Worm (Caenorhabditis elegans) whole organism, late embryonic: ENCODE results near the gene nspc-18.

ENCODE experiments used
- C08G9.2 ChIP-seq: sonication (generic microtip); optimal IDR thresholded peaks from 2 replicates; lab custom pipeline; 2016; ENCODE audit warnings: mild to moderate bottlenecking, missing genetic modification characterization, moderate library complexity, missing compliant biosample characterization
- T23F11.4 ChIP-seq: fragments of 200-800 bp; sonication (Bioruptor generic); optimal IDR thresholded peaks from 2 replicates; lab custom pipeline; 2018; ENCODE audit warnings: mild to moderate bottlenecking, missing genetic modification characterization, missing compliant biosample characterization
- Y22D7AL.16 ChIP-seq: sonication (generic microtip); optimal IDR thresholded peaks from 2 replicates; lab custom pipeline; 2016; ENCODE audit warnings: missing genetic modification characterization, missing compliant biosample characterization
- ama-1 ChIP-seq: fragments of 150-350 bp; optimal IDR thresholded peaks from 2 replicates; lab custom pipeline; 2014
- ceh-14 ChIP-seq: sonication (generic microtip); optimal IDR thresholded peaks from 2 replicates; lab custom pipeline; 2016; ENCODE audit warnings: missing genotype, missing genetic modification characterization, missing compliant biosample characterization
- ceh-2 ChIP-seq: sonication (generic microtip); optimal IDR thresholded peaks from 2 replicates; lab custom pipeline; 2016; ENCODE audit warnings: missing genotype, missing genetic modification characterization, missing compliant biosample characterization
- ceh-24 ChIP-seq: sonication (generic microtip); optimal IDR thresholded peaks from 2 replicates; lab custom pipeline; 2016; ENCODE audit warnings: mild to moderate bottlenecking, missing genetic modification characterization, missing compliant biosample characterization
- ceh-30 ChIP-seq: fragments of 150-350 bp; optimal IDR thresholded peaks from 2 replicates; lab custom pipeline; 2014; ENCODE audit warnings: missing biosample characterization, missing genetic modification characterization
- ceh-34 ChIP-seq: sonication (generic microtip); optimal IDR thresholded peaks from 2 replicates; lab custom pipeline; 2016; ENCODE audit warnings: mild to moderate bottlenecking, missing genetic modification characterization, missing compliant biosample characterization
- ceh-6 ChIP-seq: fragments of 200-800 bp; sonication (Bioruptor generic); optimal IDR thresholded peaks from 2 replicates; lab custom pipeline; 2018; ENCODE audit warnings: mild to moderate bottlenecking, missing genetic modification characterization, missing compliant biosample characterization
- ceh-9 ChIP-seq: sonication (generic microtip); optimal IDR thresholded peaks from 2 replicates; lab custom pipeline; 2016; ENCODE audit warnings: mild to moderate bottlenecking, missing genetic modification characterization, inconsistent platforms, missing compliant biosample characterization
- dmd-4 ChIP-seq: sonication (generic microtip); optimal IDR thresholded peaks from 2 replicates; lab custom pipeline; 2016; ENCODE audit warnings: borderline replicate concordance, missing genetic modification characterization, missing compliant biosample characterization
- dve-1 ChIP-seq: sonication (generic microtip); optimal IDR thresholded peaks from 2 replicates; lab custom pipeline; 2017; ENCODE audit warnings: antibody characterized with exemption, mild to moderate bottlenecking, missing genetic modification characterization, missing compliant biosample characterization
- elt-4 ChIP-seq: sonication (generic microtip); optimal IDR thresholded peaks from 2 replicates; lab custom pipeline; 2016; ENCODE audit warnings: missing genetic modification characterization, missing compliant biosample characterization
- ets-4 ChIP-seq: sonication (generic microtip); optimal IDR thresholded peaks from 2 replicates; lab custom pipeline; 2016; ENCODE audit warnings: missing genetic modification characterization, missing compliant biosample characterization
- fax-1 ChIP-seq: sonication (generic microtip); optimal IDR thresholded peaks from 2 replicates; lab custom pipeline; 2016; ENCODE audit warnings: missing genotype, missing genetic modification characterization, missing compliant biosample characterization
- fkh-6 ChIP-seq: sonication (generic microtip); optimal IDR thresholded peaks from 2 replicates; lab custom pipeline; 2016; ENCODE audit warnings: missing genetic modification characterization, missing compliant biosample characterization
- gmeb-2 ChIP-seq: sonication (generic microtip); optimal IDR thresholded peaks from 2 replicates; lab custom pipeline; 2016; ENCODE audit warnings: missing genetic modification characterization, inconsistent platforms, missing compliant biosample characterization
- hlh-13 ChIP-seq: fragments of 200-800 bp; sonication (Bioruptor generic); optimal IDR thresholded peaks from 2 replicates; lab custom pipeline; 2018; ENCODE audit warnings: mild to moderate bottlenecking, missing genetic modification characterization, missing compliant biosample characterization
- hlh-15 ChIP-seq: sonication (generic microtip); optimal IDR thresholded peaks from 2 replicates; lab custom pipeline; 2016; ENCODE audit warnings: missing genetic modification characterization, missing compliant biosample characterization
- hlh-6 ChIP-seq: sonication (generic microtip); optimal IDR thresholded peaks from 2 replicates; lab custom pipeline; 2016; ENCODE audit warnings: missing genotype, missing genetic modification characterization, missing compliant biosample characterization
- madf-2 ChIP-seq: sonication (generic microtip); optimal IDR thresholded peaks from 2 replicates; lab custom pipeline; 2017; ENCODE audit warnings: missing genetic modification characterization, missing compliant biosample characterization
- mec-3 ChIP-seq: sonication (generic microtip); optimal IDR thresholded peaks from 2 replicates; lab custom pipeline; 2016; ENCODE audit warnings: borderline replicate concordance, missing genetic modification characterization, missing compliant biosample characterization
- nfya-1 ChIP-seq: sonication (generic microtip); optimal IDR thresholded peaks from 2 replicates; lab custom pipeline; 2017; ENCODE audit warnings: missing genetic modification characterization, mild to moderate bottlenecking, missing compliant biosample characterization, antibody characterized with exemption, moderate library complexity
- nhr-11 ChIP-seq: fragments of 150-350 bp; optimal IDR thresholded peaks from 2 replicates; lab custom pipeline; 2014; ENCODE audit warnings: missing biosample characterization, missing genetic modification characterization
- nhr-232 ChIP-seq: sonication (generic microtip); optimal IDR thresholded peaks from 2 replicates; lab custom pipeline; 2016; ENCODE audit warnings: missing genetic modification characterization, missing compliant biosample characterization
- npax-4 ChIP-seq: sonication (generic microtip); optimal IDR thresholded peaks from 2 replicates; lab custom pipeline; 2016; ENCODE audit warnings: missing genetic modification characterization, missing compliant biosample characterization
- odd-2 ChIP-seq: sonication (generic microtip); optimal IDR thresholded peaks from 2 replicates; lab custom pipeline; 2017; ENCODE audit warnings: antibody characterized with exemption, mild to moderate bottlenecking, missing genetic modification characterization, missing compliant biosample characterization
- pag-3 ChIP-seq: sonication (generic microtip); optimal IDR thresholded peaks from 2 replicates; lab custom pipeline; 2016; ENCODE audit warnings: missing compliant biosample characterization, missing genetic modification characterization, borderline replicate concordance
- pax-1 ChIP-seq: fragments of 150-350 bp; optimal IDR thresholded peaks from 2 replicates; lab custom pipeline; 2014; ENCODE audit warnings: missing biosample characterization, missing genetic modification characterization
- pha-2 ChIP-seq: sonication (generic microtip); optimal IDR thresholded peaks from 2 replicates; lab custom pipeline; 2017; ENCODE audit warnings: mild to moderate bottlenecking, missing genetic modification characterization, missing compliant biosample characterization
- pqm-1 ChIP-seq: sonication (generic microtip); optimal IDR thresholded peaks from 2 replicates; lab custom pipeline; 2016; ENCODE audit warnings: missing genetic modification characterization, missing compliant biosample characterization
- rnt-1 ChIP-seq: sonication (generic microtip); optimal IDR thresholded peaks from 2 replicates; lab custom pipeline; 2016; ENCODE audit warnings: missing genetic modification characterization, missing compliant biosample characterization
- sox-2 ChIP-seq: fragments of 200-800 bp; sonication (Bioruptor generic); IDR thresholded peaks from 2 replicates; pipeline ENCODE4 v1.3.6; 2022; ENCODE audit warnings: missing genetic modification reagents, missing genetic modification characterization, missing compliant biosample characterization
- sox-4 ChIP-seq: sonication (generic microtip); optimal IDR thresholded peaks from 2 replicates; lab custom pipeline; 2017; ENCODE audit warnings: mild to moderate bottlenecking, missing genetic modification characterization, inconsistent platforms, missing compliant biosample characterization
- syd-9 ChIP-seq: sonication (generic microtip); optimal IDR thresholded peaks from 2 replicates; lab custom pipeline; 2016; ENCODE audit warnings: mild to moderate bottlenecking, missing genetic modification characterization, moderate library complexity, missing compliant biosample characterization
- tbx-2 ChIP-seq: sonication (generic microtip); optimal IDR thresholded peaks from 2 replicates; lab custom pipeline; 2016; ENCODE audit warnings: missing genetic modification characterization, missing compliant biosample characterization
- tbx-7 ChIP-seq: sonication (generic microtip); optimal IDR thresholded peaks from 2 replicates; lab custom pipeline; 2016; ENCODE audit warnings: missing genotype, missing genetic modification characterization, missing compliant biosample characterization
- unc-42 ChIP-seq: sonication (generic microtip); optimal IDR thresholded peaks from 2 replicates; lab custom pipeline; 2016; ENCODE audit warnings: missing genotype, missing genetic modification characterization, missing compliant biosample characterization
- unc-86 ChIP-seq: sonication (generic microtip); optimal IDR thresholded peaks from 2 replicates; lab custom pipeline; 2016; ENCODE audit warnings: missing genetic modification characterization, missing compliant biosample characterization
- zip-5 ChIP-seq: sonication (generic microtip); optimal IDR thresholded peaks from 2 replicates; lab custom pipeline; 2016; ENCODE audit warnings: missing genetic modification characterization, missing compliant biosample characterization
- ztf-16 ChIP-seq: sonication (generic microtip); optimal IDR thresholded peaks from 2 replicates; lab custom pipeline; 2017; ENCODE audit warnings: missing genetic modification characterization, missing compliant biosample characterization

The nspc-18 gene

ce11 chrX:14557352-14557935 lies 30.0 kb upstream of the nspc-18 start (continued):
- TF ChIP-seq zip-5: no peak
- TF ChIP-seq mec-3 (tag; lab: Kevin White, UChicago): no peak
- TF ChIP-seq rnt-1: no peak
- TF ChIP-seq pax-1 (tag; lab: Kevin White, UChicago): no peak
- peak; percentile 53 for TF ChIP-seq tbx-2
- peak; percentile 4 for TF ChIP-seq ceh-14
- TF ChIP-seq ceh-24: no peak
- TF ChIP-seq C08G9.2: no peak
- TF ChIP-seq unc-42: peak; percentile 42
- no peak for TF ChIP-seq ceh-9 (tag; lab: Kevin White, UChicago)
- peak; percentile 45 for TF ChIP-seq nfya-1
- TF ChIP-seq fkh-6 (tag; lab: Kevin White, UChicago): no peak
- TF ChIP-seq gmeb-2 (tag; lab: Kevin White, UChicago): no peak
- TF ChIP-seq pag-3: no peak
- TF ChIP-seq tbx-7 (tag; lab: Kevin White, UChicago): no peak
- TF ChIP-seq ceh-34 (tag; lab: Kevin White, UChicago): peak; percentile 8
- TF ChIP-seq ceh-6: no peak
- no peak for TF ChIP-seq dmd-4 (tag; lab: Kevin White, UChicago)
- TF ChIP-seq ama-1 (lab: Kevin White, UChicago): no peak
- TF ChIP-seq npax-4 (tag; lab: Kevin White, UChicago): no peak
- no peak for TF ChIP-seq dve-1 (tag; lab: Kevin White, UChicago)
- peak; percentile 52 for TF ChIP-seq hlh-6 (tag; lab: Kevin White, UChicago)
- TF ChIP-seq madf-2 (tag; lab: Kevin White, UChicago): no peak
- no peak for TF ChIP-seq nhr-232
- no peak for TF ChIP-seq odd-2
- TF ChIP-seq hlh-15 (tag; lab: Kevin White, UChicago): no peak
- TF ChIP-seq ceh-2 (tag; lab: Kevin White, UChicago): no peak
- TF ChIP-seq hlh-13 (GFP tag; lab: Kevin White, UChicago): no peak
- TF ChIP-seq Y22D7AL.16 (tag; lab: Kevin White, UChicago): no peak
- TF ChIP-seq elt-4 (tag; lab: Kevin White, UChicago): no peak
- no peak for TF ChIP-seq ztf-16 (tag; lab: Kevin White, UChicago)
- TF ChIP-seq ceh-30: no peak
- no peak for TF ChIP-seq sox-4
- no peak for TF ChIP-seq unc-86 (tag; lab: Kevin White, UChicago)
- TF ChIP-seq pha-2 (tag; lab: Kevin White, UChicago): no peak
- no peak for TF ChIP-seq ets-4 (tag; lab: Kevin White, UChicago)
- peak; percentile 49 for TF ChIP-seq syd-9 (tag; lab: Kevin White, UChicago)
- no peak for TF ChIP-seq sox-2 (GFP tag; lab: Robert Waterston, UW)

ce11 chrX:14556403-14556802 lies 28.9 kb upstream of the nspc-18 start:
- no peak for TF ChIP-seq fax-1 (tag; lab: Kevin White, UChicago)
- TF ChIP-seq mec-3 (tag; lab: Kevin White, UChicago): no peak
- no peak for TF ChIP-seq pax-1 (tag; lab: Kevin White, UChicago)
- TF ChIP-seq sox-4: no peak
- TF ChIP-seq hlh-6 (tag; lab: Kevin White, UChicago): no peak
- TF ChIP-seq T23F11.4: no peak
- TF ChIP-seq unc-86 (tag; lab: Kevin White, UChicago): no peak
- TF ChIP-seq dve-1 (tag; lab: Kevin White, UChicago): no peak
- no peak for TF ChIP-seq gmeb-2 (tag; lab: Kevin White, UChicago)
- no peak for TF ChIP-seq pqm-1
- TF ChIP-seq nhr-11: no peak
- TF ChIP-seq, all 69 proteins: peak for 0
